Worm (Caenorhabditis elegans): ENCODE measurements around the gene cyn-8.

DNA sequence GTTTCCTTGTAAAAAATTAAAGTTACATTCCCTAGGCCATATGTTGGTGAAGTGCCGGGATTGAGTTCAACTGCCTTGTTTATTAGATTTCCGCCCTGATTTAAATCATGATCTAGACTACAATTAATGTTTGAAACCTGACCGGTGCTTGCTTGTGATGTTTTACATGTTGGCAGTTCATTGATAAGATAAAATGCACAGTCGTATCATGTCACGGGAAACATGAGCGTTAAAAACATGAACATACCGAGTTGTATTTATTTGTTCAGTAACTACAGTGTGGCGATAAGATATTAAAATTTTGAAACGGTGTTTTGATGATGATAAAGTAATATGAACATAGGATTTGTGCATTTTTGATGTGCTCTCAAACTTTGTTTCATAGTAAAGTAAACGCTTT is 21.3 kb downstream of the cyn-8 start:
- TF ChIP-seq eor-1 (tag; optimal IDR thresholded peaks at IDR 0.05), result no peak
- no peak for TF ChIP-seq lin-39 (tag; optimal IDR thresholded peaks at IDR 0.05)
- no peak for TF ChIP-seq unc-62 (GFP tag; optimal IDR thresholded peaks at IDR 0.05)
- TF ChIP-seq nhr-12 (tag; optimal IDR thresholded peaks at IDR 0.05), result no peak
- TF ChIP-seq pha-4 (tag; optimal IDR thresholded peaks at IDR 0.05), result peak; percentile 74
- no peak for TF ChIP-seq ZK546.5 (tag; optimal IDR thresholded peaks at IDR 0.05)
- no peak for TF ChIP-seq ama-1 (optimal IDR thresholded peaks at IDR 0.05)
- TF ChIP-seq nhr-76 (tag; optimal IDR thresholded peaks at IDR 0.05), result no peak
- TF ChIP-seq R02D3.7 (tag; optimal IDR thresholded peaks at IDR 0.05), result no peak
- no peak for TF ChIP-seq zag-1 (tag; optimal IDR thresholded peaks at IDR 0.05)
- no peak for TF ChIP-seq elt-3 (tag; optimal IDR thresholded peaks at IDR 0.05)

Measured in whole organism, L3 larva.